Worm (Caenorhabditis elegans): ENCODE measurements around the gene Y57A10C.1.

- no peak for TF ChIP-seq ref-1 (GFP tag; conservative IDR thresholded peaks at IDR 0.05)
- TF ChIP-seq klf-2 (GFP tag; conservative IDR thresholded peaks at IDR 0.05), result no peak
Measured at ce11 chrII:12438441-12438840, 26.1 kb upstream of the Y57A10C.1 start, which contains the start of gene Y57A10C.9.

Measured in whole organism, midembryonic.